Fruit fly (Drosophila melanogaster): ENCODE data around the gene CG17746.

The CG17746 gene

DNA sequence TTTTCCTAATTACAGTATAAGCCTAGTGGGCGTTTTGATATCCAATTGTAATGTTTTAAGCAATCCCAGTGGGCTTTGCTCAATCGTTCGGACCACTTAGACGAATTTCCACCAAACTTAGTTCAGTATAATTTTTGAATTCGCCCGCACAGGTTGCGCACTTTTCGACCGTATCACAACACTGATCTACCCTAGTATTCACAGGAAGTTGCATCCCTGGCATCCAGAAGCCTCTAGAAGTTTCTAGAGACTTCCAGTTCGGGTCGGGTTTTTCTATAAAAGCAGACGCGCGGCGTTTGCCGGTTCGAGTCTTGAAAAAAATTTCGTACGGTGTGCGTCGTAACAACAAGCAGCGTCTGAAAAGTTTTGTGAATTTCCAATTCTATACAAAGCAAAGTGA is 46.5 kb downstream of the CG17746 start, which contains the start of gene Hsp83 (continued):
- TF ChIP-seq sd (tag; optimal IDR thresholded peaks at IDR 0.05), result no peak
- TF ChIP-seq CG6683 (GFP tag; optimal IDR thresholded peaks at IDR 0.05), result peak; percentile 97
- TF ChIP-seq CG43689 (GFP tag; IDR thresholded peaks at IDR 0.05), result peak; percentile 80
- TF ChIP-seq Ets97D (GFP tag; optimal IDR thresholded peaks at IDR 0.05), result peak; percentile 100
- TF ChIP-seq Hr3 (GFP tag; optimal IDR thresholded peaks at IDR 0.05), result peak; percentile 73
- peak; percentile 73; the same call in 2 of the 3 replicates for TF ChIP-seq CG11093 (GFP tag; IDR thresholded peaks at IDR 0.05)
- TF ChIP-seq Opbp (GFP tag; IDR thresholded peaks at IDR 0.05; ENCODE audit: partially characterized antibody), result peak; percentile 57; the same call in 2 of the 3 replicates
- TF ChIP-seq disco-r (GFP tag; optimal IDR thresholded peaks at IDR 0.05), result peak; percentile 91
- peak; percentile 98 for TF ChIP-seq CG18619 (GFP tag; optimal IDR thresholded peaks at IDR 0.05)
- TF ChIP-seq dmrt11E (tag; optimal IDR thresholded peaks at IDR 0.05), result peak; percentile 81
- peak; percentile 70 for TF ChIP-seq HmgD (GFP tag; optimal IDR thresholded peaks at IDR 0.05)
- peak; percentile 97 for TF ChIP-seq CG7271 (tag; optimal IDR thresholded peaks at IDR 0.05)
- TF ChIP-seq Ravus (GFP tag; IDR thresholded peaks at IDR 0.05), result peak; percentile 25; the same call in 1 of the 2 replicates
- peak; percentile 80 for TF ChIP-seq lmd (GFP tag; IDR thresholded peaks at IDR 0.05)
- no peak; the same call in 1 of the 2 replicates for TF ChIP-seq GATAe (GFP tag; conservative IDR thresholded peaks at IDR 0.05)
- peak; percentile 85 for TF ChIP-seq CG11504 (tag; optimal IDR thresholded peaks at IDR 0.05)
- no peak for TF ChIP-seq Scr (GFP tag; IDR thresholded peaks at IDR 0.05; ENCODE audit: partially characterized antibody)
- peak; percentile 63 for TF ChIP-seq fd96Cb (tag; optimal IDR thresholded peaks at IDR 0.05)
- peak; percentile 91 for TF ChIP-seq run (tag; optimal IDR thresholded peaks at IDR 0.05)
- peak; percentile 98 for TF ChIP-seq CG4707 (GFP tag; optimal IDR thresholded peaks at IDR 0.05)
- TF ChIP-seq esg (GFP tag; conservative IDR thresholded peaks at IDR 0.05), result peak; percentile 63
- peak; percentile 96 for TF ChIP-seq CG12104 (GFP tag; optimal IDR thresholded peaks at IDR 0.05)
- peak; percentile 97 for TF ChIP-seq Asciz (GFP tag; optimal IDR thresholded peaks at IDR 0.05)
- peak; percentile 88 for TF ChIP-seq dmrt99B (tag; optimal IDR thresholded peaks at IDR 0.05)
- TF ChIP-seq pnt (GFP tag; optimal IDR thresholded peaks at IDR 0.05), result peak; percentile 30
- TF ChIP-seq CG10267 (tag; optimal IDR thresholded peaks at IDR 0.05), result peak; percentile 99
- TF ChIP-seq nom (GFP tag; optimal IDR thresholded peaks at IDR 0.05), result peak; percentile 99
- peak; percentile 26; the same call in 1 of the 2 replicates for TF ChIP-seq CG4404 (GFP tag; IDR thresholded peaks at IDR 0.05)
- TF ChIP-seq MBD-R2 (GFP tag; IDR thresholded peaks at IDR 0.05), result peak; percentile 55; the same call in 1 of the 2 replicates
- peak; percentile 87 for TF ChIP-seq H2.0 (GFP tag; IDR thresholded peaks at IDR 0.05)
- TF ChIP-seq Ada2b (GFP tag; IDR thresholded peaks at IDR 0.05), result peak; percentile 68; the same call in 1 of the 2 replicates
- TF ChIP-seq CG2116 (GFP tag; optimal IDR thresholded peaks at IDR 0.05), result peak; percentile 89
- peak; percentile 77 for TF ChIP-seq CG13123 (GFP tag; optimal IDR thresholded peaks at IDR 0.05)
- peak; percentile 97 for TF ChIP-seq eyg (GFP tag; optimal IDR thresholded peaks at IDR 0.05)
- peak; percentile 85 for TF ChIP-seq CG17612 (GFP tag; IDR thresholded peaks at IDR 0.05)
- no peak for TF ChIP-seq CG14860 (GFP tag; IDR thresholded peaks at IDR 0.05; ENCODE audit: partially characterized antibody)
- peak; percentile 98 for TF ChIP-seq CG12299 (tag; optimal IDR thresholded peaks at IDR 0.05)
- peak; percentile 90 for TF ChIP-seq emc (GFP tag; optimal IDR thresholded peaks at IDR 0.05)
- no peak for TF ChIP-seq nerfin-2 (GFP tag; IDR thresholded peaks at IDR 0.05; ENCODE audit: partially characterized antibody)
- TF ChIP-seq CG11085 (GFP tag; IDR thresholded peaks at IDR 0.05), result peak; percentile 87
- no peak for TF ChIP-seq Lpt (GFP tag; optimal IDR thresholded peaks at IDR 0.05)
- peak; percentile 99 for TF ChIP-seq CG17912 (GFP tag; optimal IDR thresholded peaks at IDR 0.05)
- peak; percentile 89 for TF ChIP-seq salm (tag; optimal IDR thresholded peaks at IDR 0.05)
- peak; percentile 73 for TF ChIP-seq z (GFP tag; IDR thresholded peaks at IDR 0.05)
- peak; percentile 95 for TF ChIP-seq CG15011 (GFP tag; optimal IDR thresholded peaks at IDR 0.05)
- peak; percentile 36 for TF ChIP-seq CG15696 (tag; optimal IDR thresholded peaks at IDR 0.05)
- peak; percentile 58 for TF ChIP-seq Ssrp (tag; optimal IDR thresholded peaks at IDR 0.05)
- TF ChIP-seq vfl (GFP tag; optimal IDR thresholded peaks at IDR 0.05), result peak; percentile 90
- peak; percentile 78; the same call in 2 of the 3 replicates for TF ChIP-seq Mrtf (GFP tag; IDR thresholded peaks at IDR 0.05)
- peak; percentile 95 for TF ChIP-seq lbe (GFP tag; optimal IDR thresholded peaks at IDR 0.05)

All from whole organism, embryonic.